Worm (Caenorhabditis elegans) whole organism, L2 larva: ENCODE data around the gene fipr-10.

ENCODE experiments used
- ama-1 ChIP-seq: fragments of 150-350 bp; optimal IDR thresholded peaks from 2 replicates; lab custom pipeline; 2018; ENCODE audit warnings: inconsistent platforms
- blmp-1 ChIP-seq: sonication (generic microtip); optimal IDR thresholded peaks from 2 replicates; lab custom pipeline; 2017; ENCODE audit warnings: missing genetic modification characterization, mild to moderate bottlenecking, missing compliant biosample characterization, antibody characterized with exemption, moderate library complexity; ENCODE audit not compliant: insufficient read depth
- elt-1 ChIP-seq: fragments of 150-350 bp; optimal IDR thresholded peaks from 2 replicates; lab custom pipeline; 2014; ENCODE audit warnings: missing biosample characterization, missing genetic modification characterization
- lin-11 ChIP-seq: fragments of 150-350 bp; sonication (generic microtip); optimal IDR thresholded peaks from 2 replicates; lab custom pipeline; 2014; ENCODE audit warnings: missing biosample characterization, missing genetic modification characterization, inconsistent platforms, mixed read lengths
- nhr-12 ChIP-seq: fragments of 150-350 bp; optimal IDR thresholded peaks from 2 replicates; lab custom pipeline; 2014; ENCODE audit warnings: missing biosample characterization, missing genetic modification characterization
- nhr-237 ChIP-seq: fragments of 150-350 bp; optimal IDR thresholded peaks from 2 replicates; lab custom pipeline; 2014; ENCODE audit warnings: missing biosample characterization, missing genetic modification characterization
- nhr-77 ChIP-seq: fragments of 150-350 bp; optimal IDR thresholded peaks from 2 replicates; lab custom pipeline; 2014; ENCODE audit warnings: missing biosample characterization, missing genetic modification characterization
- snpc-4 ChIP-seq: fragments of 150-350 bp; optimal IDR thresholded peaks from 2 replicates; lab custom pipeline; 2014; ENCODE audit warnings: missing biosample characterization, missing genetic modification characterization
- unc-55 ChIP-seq: fragments of 150-350 bp; sonication (generic microtip); optimal IDR thresholded peaks from 3 replicates; lab custom pipeline; 2014; ENCODE audit warnings: missing biosample characterization, missing genetic modification reagents, missing genetic modification characterization
- unc-62 ChIP-seq: fragments of 150-350 bp; optimal IDR thresholded peaks from 2 replicates; lab custom pipeline; 2014; ENCODE audit warnings: missing biosample characterization, missing genetic modification reagents, missing genetic modification characterization
- ztf-11 ChIP-seq: sonication (generic microtip); optimal IDR thresholded peaks from 2 replicates; lab custom pipeline; 2017; ENCODE audit warnings: missing biosample characterization, missing genetic modification characterization

ce11 chrV:9952396-9952795, 38.4 kb downstream of the fipr-10 start, which contains the start of gene mam-5:
- no peak for TF ChIP-seq nhr-12 (tag; lab: Kevin White, UChicago)
- no peak for TF ChIP-seq ama-1 (lab: Kevin White, UChicago)
- no peak for TF ChIP-seq snpc-4
- no peak for TF ChIP-seq lin-11
- no peak for TF ChIP-seq unc-55 (GFP tag; lab: Kevin White, UChicago)
- no peak for TF ChIP-seq nhr-237
- TF ChIP-seq elt-1 (tag; lab: Kevin White, UChicago) = no peak
- TF ChIP-seq blmp-1 = no peak
- no peak for TF ChIP-seq unc-62 (GFP tag; lab: Kevin White, UChicago)
- no peak for TF ChIP-seq nhr-77 (tag; lab: Kevin White, UChicago)
- no peak for TF ChIP-seq ztf-11
